Fruit fly (Drosophila melanogaster) whole organism, adult: Measurements from ENCODE around the gene Prim2.
A peak's percentile ranks its signal among the peaks of the same experiment; 100 is the strongest.

ENCODE experiments used
- CG12768 ChIP-seq: fragments of 200-800 bp; sonication (Bioruptor generic); optimal IDR thresholded peaks from 2 replicates; lab custom pipeline; 2017; ENCODE audit warnings: missing biosample characterization, missing genetic modification characterization, mild to moderate bottlenecking, moderate library complexity, missing genetic modification reagents
- CG33017 ChIP-seq: fragments of 200-800 bp; sonication (Bioruptor generic); optimal IDR thresholded peaks from 2 replicates; lab custom pipeline; 2018; ENCODE audit warnings: missing biosample characterization, mild to moderate bottlenecking, missing genetic modification characterization, moderate library complexity
- CG7101 ChIP-seq: fragments of 200-800 bp; sonication (Bioruptor generic); optimal IDR thresholded peaks from 2 replicates; lab custom pipeline; 2018; ENCODE audit warnings: missing biosample characterization, mild to moderate bottlenecking, missing genetic modification characterization, moderate library complexity
- Clk ChIP-seq: fragments of 200-800 bp; sonication (Bioruptor generic); optimal IDR thresholded peaks from 2 replicates; lab custom pipeline; 2017; ENCODE audit warnings: missing biosample characterization, missing genetic modification characterization
- Crg-1 ChIP-seq: fragments of 200-800 bp; sonication (Bioruptor generic); optimal IDR thresholded peaks from 2 replicates; lab custom pipeline; 2016; ENCODE audit warnings: missing biosample characterization, missing genetic modification characterization
- Hr96 ChIP-seq: fragments of 200-800 bp; sonication (Bioruptor generic); optimal IDR thresholded peaks from 2 replicates; lab custom pipeline; 2016; ENCODE audit warnings: missing biosample characterization, missing genetic modification characterization
- Mnt ChIP-seq: fragments of 200-800 bp; sonication (Bioruptor generic); optimal IDR thresholded peaks from 2 replicates; lab custom pipeline; 2016; ENCODE audit warnings: missing biosample characterization, mild to moderate bottlenecking, missing genetic modification characterization
- bab1 ChIP-seq: fragments of 200-800 bp; sonication (Bioruptor generic); optimal IDR thresholded peaks from 3 replicates; lab custom pipeline; 2019; ENCODE audit warnings: missing biosample characterization, mild to moderate bottlenecking, missing genetic modification characterization, moderate library complexity
- cic ChIP-seq: fragments of 200-800 bp; sonication (Bioruptor generic); optimal IDR thresholded peaks from 2 replicates; lab custom pipeline; 2017; ENCODE audit warnings: missing biosample characterization, mild to moderate bottlenecking, missing genetic modification characterization, moderate library complexity
- toe ChIP-seq: fragments of 200-800 bp; sonication (Bioruptor generic); optimal IDR thresholded peaks from 2 replicates; lab custom pipeline; 2016; ENCODE audit warnings: missing biosample characterization, missing genetic modification characterization

dm6 chr3L:20349333-20349924 is 12.0 kb downstream of the Prim2 start:
- TF ChIP-seq CG7101 (no peak), cic (GFP tag; lab: Kevin White, UChicago) (no peak), toe (GFP tag; lab: Kevin White, UChicago) (no peak), CG33017 (tag; lab: Kevin White, UChicago) (no peak), Hr96 (GFP tag; lab: Kevin White, UChicago) (no peak), Mnt (GFP tag; lab: Kevin White, UChicago) (peak; percentile 52), Crg-1 (no peak), CG12768 (GFP tag; lab: Kevin White, UChicago) (no peak), Clk (GFP tag; lab: Kevin White, UChicago) (no peak), bab1 (GFP tag; lab: Kevin White, UChicago) (no peak)
